Worm (Caenorhabditis elegans) whole organism, L4 larva: Measurements from ENCODE around the gene srh-139.

Experiments
- D1046.2 ChIP-seq: fragments of 200-800 bp; sonication (Bioruptor generic); IDR thresholded peaks from 2 replicates; pipeline ENCODE4 v1.3.6; 2022; ENCODE audit warnings: missing genetic modification characterization, missing compliant biosample characterization
- F26F4.8 ChIP-seq: fragments of 200-800 bp; sonication (Bioruptor generic); conservative IDR thresholded peaks from 2 replicates; pipeline ENCODE4 v1.3.6; 2022; ENCODE audit warnings: missing genetic modification characterization, missing compliant biosample characterization
- R02D3.7 ChIP-seq: fragments of 150-350 bp; sonication (generic microtip); optimal IDR thresholded peaks from 3 replicates; lab custom pipeline; 2014; ENCODE audit warnings: missing biosample characterization, missing genetic modification characterization
- ZK337.2 ChIP-seq: fragments of 200-800 bp; sonication (Bioruptor generic); IDR thresholded peaks from 2 replicates; pipeline ENCODE4 v1.3.6; 2022; ENCODE audit warnings: missing genetic modification reagents, missing genetic modification characterization, missing compliant biosample characterization
- aha-1 ChIP-seq: fragments of 150-350 bp; peaks from one replicate; lab custom pipeline; 2014; ENCODE audit warnings: missing biosample characterization, missing genetic modification characterization
- ceh-44 ChIP-seq: fragments of 200-800 bp; sonication (Bioruptor generic); IDR thresholded peaks from 2 replicates; pipeline ENCODE4 v1.3.6; 2022; ENCODE audit warnings: missing genetic modification reagents, missing genetic modification characterization, missing compliant biosample characterization
- ceh-82 ChIP-seq: sonication (generic microtip); optimal IDR thresholded peaks from 2 replicates; lab custom pipeline; 2017; ENCODE audit warnings: missing biosample characterization, missing genetic modification characterization
- daf-16 ChIP-seq, 3 experiments: sonication (generic microtip); optimal IDR thresholded peaks; 2 replicates each; lab custom pipeline; 2016 to 2017; ENCODE audit warnings: missing genetic modification characterization in 3 of 3, missing genetic modification reagents in 3 of 3, mild to moderate bottlenecking in 2 of 3, missing compliant biosample characterization in 2 of 3, missing biosample characterization in 1 of 3, moderate library complexity in 1 of 3
- daf-8 ChIP-seq: fragments of 200-800 bp; sonication (Bioruptor generic); IDR thresholded peaks from 2 replicates; pipeline ENCODE4 v1.3.6; 2022; ENCODE audit warnings: missing genetic modification characterization, missing compliant biosample characterization
- dmd-6 ChIP-seq: fragments of 200-800 bp; sonication (Bioruptor generic); IDR thresholded peaks from 2 replicates; pipeline ENCODE4 v1.3.6; 2022; ENCODE audit warnings: missing genetic modification reagents, missing genetic modification characterization, missing compliant biosample characterization
- dmd-9 ChIP-seq: fragments of 200-800 bp; sonication (Bioruptor generic); IDR thresholded peaks from 2 replicates; pipeline ENCODE4 v1.3.6; 2022; ENCODE audit warnings: missing genetic modification reagents, missing genetic modification characterization, missing compliant biosample characterization
- duxl-1 ChIP-seq: sonication (generic microtip); optimal IDR thresholded peaks from 2 replicates; lab custom pipeline; 2016; ENCODE audit warnings: mild to moderate bottlenecking, missing genetic modification characterization, moderate library complexity, missing compliant biosample characterization; ENCODE audit not compliant: poor library complexity
- fos-1 ChIP-seq: fragments of 150-350 bp; optimal IDR thresholded peaks from 2 replicates; lab custom pipeline; 2014; ENCODE audit warnings: missing biosample characterization, missing genetic modification characterization
- gei-8 ChIP-seq: fragments of 200-800 bp; sonication (Bioruptor generic); optimal IDR thresholded peaks from 2 replicates; lab custom pipeline; 2018; ENCODE audit warnings: mild to moderate bottlenecking, missing genetic modification characterization, missing compliant biosample characterization
- hlh-11 ChIP-seq: fragments of 200-800 bp; sonication (Bioruptor generic); optimal IDR thresholded peaks from 2 replicates; lab custom pipeline; 2018; ENCODE audit warnings: mild to moderate bottlenecking, missing genetic modification characterization, missing compliant biosample characterization
- lin-1 ChIP-seq: fragments of 200-800 bp; sonication (Bioruptor generic); IDR thresholded peaks from 2 replicates; pipeline ENCODE4 v1.3.6; 2022; ENCODE audit warnings: missing genetic modification reagents, missing genetic modification characterization, missing compliant biosample characterization
- lin-13 ChIP-seq: fragments of 150-350 bp; optimal IDR thresholded peaks from 2 replicates; lab custom pipeline; 2014; ENCODE audit warnings: missing biosample characterization, missing genetic modification reagents, missing genetic modification characterization
- lin-29 ChIP-seq: fragments of 200-800 bp; sonication (Bioruptor generic); IDR thresholded peaks from 2 replicates; pipeline ENCODE4 v1.3.6; 2022; ENCODE audit warnings: missing genetic modification reagents, missing genetic modification characterization, missing compliant biosample characterization
- lir-3 ChIP-seq: sonication (generic microtip); optimal IDR thresholded peaks from 2 replicates; lab custom pipeline; 2016; ENCODE audit warnings: mild to moderate bottlenecking, missing genetic modification characterization, missing compliant biosample characterization
- lsy-2 ChIP-seq, 2 experiments: fragments of 150-350 bp in 1 of 2; sonication (generic microtip) in 1 of 2; optimal IDR thresholded peaks; 2 replicates each; lab custom pipeline; 2014 to 2017; ENCODE audit warnings: missing biosample characterization in 2 of 2, missing genetic modification characterization in 2 of 2
- mdl-1 ChIP-seq, 2 experiments: fragments of 150-350 bp in 1 of 2; sonication (generic microtip) in 1 of 2; optimal IDR thresholded peaks; 2 replicates each; lab custom pipeline; 2014 to 2017; ENCODE audit warnings: missing biosample characterization in 2 of 2, missing genetic modification characterization in 2 of 2
- mes-2 ChIP-seq: sonication (generic microtip); optimal IDR thresholded peaks from 2 replicates; lab custom pipeline; 2016; ENCODE audit warnings: missing genotype, mild to moderate bottlenecking, missing genetic modification characterization, missing compliant biosample characterization; ENCODE audit not compliant: poor library complexity, severe bottlenecking
- mxl-2 ChIP-seq: fragments of 200-800 bp; sonication (Bioruptor generic); conservative IDR thresholded peaks from 2 replicates; pipeline ENCODE4 v1.3.6; 2022; ENCODE audit warnings: missing genetic modification reagents, missing genetic modification characterization, missing compliant biosample characterization
- nhr-102 ChIP-seq: sonication (generic microtip); optimal IDR thresholded peaks from 2 replicates; lab custom pipeline; 2016; ENCODE audit warnings: mild to moderate bottlenecking, missing genetic modification characterization, moderate library complexity, missing compliant biosample characterization
- nhr-111 ChIP-seq: fragments of 200-800 bp; sonication (Bioruptor generic); optimal IDR thresholded peaks from 2 replicates; lab custom pipeline; 2018; ENCODE audit warnings: mild to moderate bottlenecking, missing genetic modification characterization, missing compliant biosample characterization
- nhr-237 ChIP-seq: sonication (generic microtip); optimal IDR thresholded peaks from 2 replicates; lab custom pipeline; 2017; ENCODE audit warnings: missing biosample characterization, missing genetic modification characterization
- nhr-28 ChIP-seq: fragments of 150-350 bp; optimal IDR thresholded peaks from 2 replicates; lab custom pipeline; 2014; ENCODE audit warnings: missing biosample characterization, missing genetic modification characterization
- nhr-48 ChIP-seq: sonication (generic microtip); optimal IDR thresholded peaks from 2 replicates; lab custom pipeline; 2016; ENCODE audit warnings: mild to moderate bottlenecking, missing genetic modification characterization, missing compliant biosample characterization
- nhr-76 ChIP-seq: fragments of 150-350 bp; optimal IDR thresholded peaks from 2 replicates; lab custom pipeline; 2014; ENCODE audit warnings: missing biosample characterization, missing genetic modification characterization
- pqm-1 ChIP-seq: sonication (generic microtip); optimal IDR thresholded peaks from 2 replicates; lab custom pipeline; 2017; ENCODE audit warnings: missing biosample characterization, missing genetic modification characterization
- rbr-2 ChIP-seq: sonication (generic microtip); optimal IDR thresholded peaks from 2 replicates; lab custom pipeline; 2016; ENCODE audit warnings: missing genotype, missing genetic modification characterization, missing compliant biosample characterization
- saeg-2 ChIP-seq: fragments of 200-800 bp; sonication (Bioruptor generic); IDR thresholded peaks from 2 replicates; pipeline ENCODE4 v1.3.6; 2022; ENCODE audit warnings: missing genetic modification reagents, missing genetic modification characterization, missing compliant biosample characterization
- tag-97 ChIP-seq: fragments of 200-800 bp; sonication (Bioruptor generic); IDR thresholded peaks from 2 replicates; pipeline ENCODE4 v1.3.6; 2022; ENCODE audit warnings: missing genetic modification characterization, missing compliant biosample characterization
- unc-39 ChIP-seq: sonication (generic microtip); optimal IDR thresholded peaks from 2 replicates; lab custom pipeline; 2017; ENCODE audit warnings: missing biosample characterization, missing genetic modification characterization
- unc-62 ChIP-seq, 3 experiments: fragments of 150-350 bp in 1 of 3; sonication (generic microtip); optimal IDR thresholded peaks in 2 of 3; peaks in 1 of 3; 1 replicate in 1 of 3; 2 replicates in 2 of 3; lab custom pipeline; 2014 to 2017; ENCODE audit warnings: missing biosample characterization in 3 of 3, missing genetic modification characterization in 3 of 3, missing genetic modification reagents in 3 of 3, missing genotype in 1 of 3
- zfp-3 ChIP-seq: fragments of 200-800 bp; sonication (Bioruptor generic); conservative IDR thresholded peaks from 2 replicates; pipeline ENCODE4 v1.3.6; 2022; ENCODE audit warnings: missing genetic modification reagents, missing genetic modification characterization, missing compliant biosample characterization
- zip-11 ChIP-seq: fragments of 200-800 bp; sonication (Bioruptor generic); IDR thresholded peaks from 2 replicates; pipeline ENCODE4 v1.3.6; 2022; ENCODE audit warnings: missing genetic modification characterization, missing compliant biosample characterization

The srh-139 gene

DNA sequence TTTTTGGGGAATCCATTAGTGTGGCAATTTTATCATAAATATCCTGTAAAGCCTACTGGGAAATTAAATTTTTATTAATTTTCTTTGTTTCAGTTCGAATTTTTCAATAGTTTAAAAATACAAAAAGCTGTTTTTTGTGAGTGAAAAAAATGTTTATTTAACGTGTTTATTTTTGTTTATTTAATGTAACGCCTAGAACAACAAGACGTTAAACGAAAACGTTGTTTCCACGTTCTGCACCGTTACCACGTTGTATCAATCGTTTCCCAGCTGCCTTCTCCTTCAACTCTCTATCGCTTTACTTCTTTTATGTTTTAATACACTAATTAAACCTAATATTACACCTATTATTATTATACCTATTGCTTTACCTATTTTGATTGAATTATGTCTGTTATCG lies 36.0 kb upstream of the srh-139 start, which contains the start of gene T08G3.13:
T08G3.13 (plus strand) TSS at position 301 of the 400 bp plus-strand sequence.
- TF ChIP-seq ceh-82 (tag; lab: Kevin White, UChicago) (no peak), lir-3 (tag; lab: Kevin White, UChicago) (no peak), tag-97 (no peak), lin-13 (no peak), lsy-2 (tag; optimal IDR thresholded peaks at IDR 0.05; lab: Kevin White, UChicago) (no peak), rbr-2 (tag; lab: Kevin White, UChicago) (no peak), fos-1 (tag; lab: Kevin White, UChicago) (no peak), duxl-1 (tag; lab: Kevin White, UChicago) (no peak), mes-2 (tag; lab: Kevin White, UChicago) (no peak), nhr-102 (tag; lab: Kevin White, UChicago) (no peak), unc-62 (GFP tag; optimal IDR thresholded peaks at IDR 0.05 in 1 of 2; lab: Kevin White, UChicago) (no peak), unc-62 (tag; optimal IDR thresholded peaks at IDR 0.05; lab: Kevin White, UChicago) (no peak), nhr-76 (tag; lab: Kevin White, UChicago) (no peak), daf-8 (GFP tag; lab: Robert Waterston, UW) (no peak), mxl-2 (GFP tag; lab: Robert Waterston, UW) (no peak), nhr-48 (tag; lab: Kevin White, UChicago) (no peak), nhr-111 (GFP tag; lab: Kevin White, UChicago) (no peak)

DNA sequence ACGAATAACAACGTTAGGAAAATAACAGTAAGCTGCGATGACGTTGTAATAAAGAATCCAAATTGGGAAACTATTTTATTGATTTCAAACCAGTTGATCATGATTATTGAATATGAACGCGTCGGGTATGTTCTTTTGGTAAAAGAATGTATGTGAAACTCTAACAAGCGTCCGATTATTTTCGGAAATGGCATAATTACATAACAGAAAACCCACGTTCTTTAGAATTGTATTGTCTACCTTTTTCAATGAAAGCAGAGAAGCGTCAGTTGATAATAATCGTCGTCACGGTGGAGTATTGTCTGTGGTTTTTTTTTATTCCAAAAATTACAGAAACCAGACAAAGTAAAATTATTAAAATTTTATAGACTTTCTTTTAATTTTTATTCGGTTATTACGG lies 28.7 kb upstream of the srh-139 start, which contains the start of gene str-14:
str-14 (minus strand) TSS at position 101 of the 400 bp plus-strand sequence.
- TF ChIP-seq dmd-6 (GFP tag; lab: Robert Waterston, UW), result no peak
- TF ChIP-seq, all 104 proteins: peak for 0

DNA sequence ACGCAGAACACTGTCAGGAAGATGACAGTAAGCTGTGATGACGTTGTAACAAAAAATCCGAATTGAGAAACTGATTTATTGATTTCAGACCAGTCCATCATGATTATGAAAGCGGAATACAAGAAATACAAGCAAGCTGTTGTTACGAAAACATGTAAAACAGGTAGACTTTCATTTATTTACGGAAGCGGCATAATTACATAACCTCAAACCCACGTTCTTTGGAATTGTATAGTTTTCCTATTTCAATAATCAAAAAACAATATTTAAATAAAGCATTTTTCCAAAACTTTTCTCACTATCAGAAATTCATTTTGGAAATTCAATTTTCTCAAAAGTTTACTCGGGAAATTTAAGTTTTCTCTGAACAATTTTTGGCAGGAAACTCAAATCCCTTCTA lies 25.1 kb upstream of the srh-139 start, which contains the start of gene str-15:
str-15 (minus strand) TSS at position 101 of the 400 bp plus-strand sequence.
- TF ChIP-seq daf-16 (GFP tag; optimal IDR thresholded peaks at IDR 0.05; lab: Kevin White, UChicago) (no peak), daf-16 (tag; optimal IDR thresholded peaks at IDR 0.05; lab: Kevin White, UChicago) (no peak), lin-29 (GFP tag; lab: Robert Waterston, UW) (no peak), nhr-237 (tag; lab: Kevin White, UChicago) (no peak), zfp-3 (GFP tag; lab: Robert Waterston, UW) (no peak), unc-39 (no peak), saeg-2 (GFP tag; lab: Robert Waterston, UW) (no peak), ZK337.2 (no peak), hlh-11 (tag; lab: Kevin White, UChicago) (no peak), lsy-2 (tag; optimal IDR thresholded peaks at IDR 0.05; lab: Kevin White, UChicago) (no peak), lin-13 (no peak), zip-11 (no peak), mdl-1 (tag; optimal IDR thresholded peaks at IDR 0.05; lab: Kevin White, UChicago) (no peak), ceh-44 (GFP tag; lab: Robert Waterston, UW) (no peak), F26F4.8 (GFP tag; lab: Robert Waterston, UW) (no peak)

DNA sequence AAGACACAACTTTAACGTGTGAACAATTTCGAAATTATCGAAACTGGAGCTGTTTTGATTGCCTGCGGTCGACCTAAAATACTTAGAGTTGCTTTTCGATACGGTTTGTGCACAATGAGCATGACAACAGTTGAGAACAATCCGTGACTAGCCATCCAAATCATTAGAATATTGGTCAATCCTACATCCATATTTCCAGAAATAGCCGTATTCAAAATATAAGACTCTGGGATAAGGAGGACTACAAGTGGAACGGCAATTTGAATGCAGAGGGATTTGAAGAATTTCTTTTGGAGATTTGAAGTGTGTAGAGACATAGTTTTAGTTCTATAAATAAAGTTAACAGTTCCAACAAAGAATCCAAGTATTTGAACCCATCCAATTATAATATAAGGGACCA lies 24.4 kb upstream of the srh-139 start:
- TF ChIP-seq pqm-1 (no peak), aha-1 (tag; lab: Kevin White, UChicago) (peak; percentile 83), unc-62 (GFP tag; optimal IDR thresholded peaks at IDR 0.05 in 1 of 2; lab: Kevin White, UChicago) (peak in 1 of 2 experiments; percentile 91), unc-62 (tag; optimal IDR thresholded peaks at IDR 0.05; lab: Kevin White, UChicago) (no peak)

DNA sequence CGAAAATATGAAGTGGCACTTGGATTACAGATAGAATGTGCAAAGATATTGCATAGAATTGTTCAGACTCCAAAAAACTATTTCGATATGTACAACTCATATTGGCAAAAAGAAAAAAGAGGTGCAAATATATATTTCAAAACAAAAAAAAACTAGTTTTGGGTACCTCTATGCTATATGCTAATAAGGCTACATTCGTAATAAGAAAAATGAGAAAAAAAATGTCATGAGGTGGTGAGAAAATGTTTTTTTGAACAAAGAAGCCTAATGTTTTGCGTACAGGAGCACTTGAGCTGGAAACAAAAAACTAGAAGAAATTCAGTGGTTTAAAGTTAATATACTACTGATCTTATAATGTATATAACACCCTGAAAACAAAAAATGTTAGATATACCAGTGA lies 22.9 kb upstream of the srh-139 start, which contains the start of gene srh-142:
srh-142 (minus strand) TSS at position 101 of the 400 bp plus-strand sequence.
- TF ChIP-seq nhr-28 (tag; lab: Kevin White, UChicago) (no peak), lin-1 (no peak), dmd-9 (no peak), daf-8 (GFP tag; lab: Robert Waterston, UW) (no peak), D1046.2 (no peak), R02D3.7 (tag; lab: Kevin White, UChicago) (no peak), gei-8 (GFP tag; lab: Kevin White, UChicago) (no peak)
- TF ChIP-seq, all 104 proteins: peak for 0
